Fruit fly (Drosophila melanogaster): ENCODE results near the gene CG12115.

CG12115 gene

dm6 chrX:9155715-9156387, 34.6 kb downstream of the CG12115 start (continued):
- TF ChIP-seq vri (GFP tag; optimal IDR thresholded peaks at IDR 0.05) (peak; percentile 95), fd59A (GFP tag; optimal IDR thresholded peaks at IDR 0.05) (no peak), CG10669 (GFP tag; optimal IDR thresholded peaks at IDR 0.05) (peak; percentile 16), dac (GFP tag; optimal IDR thresholded peaks at IDR 0.05) (no peak), CG10631 (GFP tag; optimal IDR thresholded peaks at IDR 0.05) (peak; percentile 2), Eip78C (GFP tag) (peak; percentile 44), Lpt (GFP tag; optimal IDR thresholded peaks at IDR 0.05) (no peak), CG8632 (GFP tag; optimal IDR thresholded peaks at IDR 0.05) (no peak), CG6808 (GFP tag; optimal IDR thresholded peaks at IDR 0.05) (peak; percentile 58), spab (GFP tag; optimal IDR thresholded peaks at IDR 0.05) (peak; percentile 41), cyc (GFP tag; optimal IDR thresholded peaks at IDR 0.05) (no peak), salr (GFP tag; optimal IDR thresholded peaks at IDR 0.05) (peak in 1 of 2 experiments; percentile 58), achi (GFP tag; optimal IDR thresholded peaks at IDR 0.05) (peak; percentile 13), Sox14 (GFP tag; optimal IDR thresholded peaks at IDR 0.05) (peak; percentile 19)

DNA sequence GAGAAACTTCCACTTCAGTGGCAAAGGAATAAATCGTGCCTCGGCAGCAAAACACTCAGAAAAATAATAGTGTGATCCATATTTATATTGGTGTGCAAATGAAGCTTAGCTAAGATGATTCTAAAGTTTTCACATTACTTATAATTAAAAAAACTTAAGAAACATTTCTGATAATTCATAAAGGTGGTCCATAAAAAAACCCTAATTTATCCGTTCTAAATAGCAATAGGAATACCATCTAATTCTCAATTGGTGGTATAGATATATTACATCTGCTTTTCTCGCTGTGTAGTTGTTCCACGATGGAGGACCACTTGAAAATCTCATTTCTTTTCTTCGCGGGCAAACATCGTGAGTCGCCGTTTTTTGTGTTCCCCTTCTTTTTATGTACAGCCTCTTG, 35.3 kb downstream of the CG12115 start:
- TF ChIP-seq Smox (GFP tag; optimal IDR thresholded peaks at IDR 0.05) (peak; percentile 55), CG6792 (GFP tag; optimal IDR thresholded peaks at IDR 0.05) (peak; percentile 64), fkh (GFP tag; optimal IDR thresholded peaks at IDR 0.05) (no peak), CG1621 (tag; optimal IDR thresholded peaks at IDR 0.05) (peak; percentile 20), CG11902 (GFP tag; optimal IDR thresholded peaks at IDR 0.05) (peak; percentile 31), CG7368 (GFP tag; optimal IDR thresholded peaks at IDR 0.05) (peak; percentile 71), Eip78C (GFP tag) (peak; percentile 96), net (GFP tag; optimal IDR thresholded peaks at IDR 0.05) (peak; percentile 46), fd59A (GFP tag; optimal IDR thresholded peaks at IDR 0.05) (peak; percentile 13), fd85E (GFP tag; optimal IDR thresholded peaks at IDR 0.05) (no peak), dsx (GFP tag; optimal IDR thresholded peaks at IDR 0.05; ENCODE audit: poor library complexity, severe bottlenecking) (peak; percentile 51), Eip93F (GFP tag; optimal IDR thresholded peaks at IDR 0.05) (no peak), CG8319 (GFP tag; optimal IDR thresholded peaks at IDR 0.05) (peak; percentile 46), CG8119 (GFP tag; IDR thresholded peaks at IDR 0.05) (peak; percentile 73), CG11294 (GFP tag; IDR thresholded peaks at IDR 0.05) (no peak), spab (GFP tag; optimal IDR thresholded peaks at IDR 0.05) (peak; percentile 66), Met (GFP tag; optimal IDR thresholded peaks at IDR 0.05) (peak; percentile 75), Hr39 (GFP tag; optimal IDR thresholded peaks at IDR 0.05) (peak; percentile 64), CG6854 (GFP tag; optimal IDR thresholded peaks at IDR 0.05) (peak; percentile 20), CG6163 (GFP tag; IDR thresholded peaks at IDR 0.05) (peak; percentile 57; the same call in 2 of the 3 replicates), salr (GFP tag; optimal IDR thresholded peaks at IDR 0.05) (peak in 1 of 2 experiments; percentile 68), CG32006 (GFP tag; optimal IDR thresholded peaks at IDR 0.05) (peak; percentile 69), esn (GFP tag; optimal IDR thresholded peaks at IDR 0.05) (peak; percentile 68), pdm3 (GFP tag; optimal IDR thresholded peaks at IDR 0.05) (peak; percentile 69), Sox15 (GFP tag; optimal IDR thresholded peaks at IDR 0.05) (peak; percentile 12), CG10631 (GFP tag; optimal IDR thresholded peaks at IDR 0.05) (peak; percentile 69), Hr38 (GFP tag; optimal IDR thresholded peaks at IDR 0.05) (no peak), CG4318 (GFP tag; optimal IDR thresholded peaks at IDR 0.05) (no peak), CG6808 (GFP tag; optimal IDR thresholded peaks at IDR 0.05) (peak; percentile 83), CG15336 (GFP tag; IDR thresholded peaks at IDR 0.05) (peak; percentile 72), dac (GFP tag; optimal IDR thresholded peaks at IDR 0.05) (no peak), CG3032 (tag; optimal IDR thresholded peaks at IDR 0.05) (peak; percentile 75), CG34406 (GFP tag; optimal IDR thresholded peaks at IDR 0.05) (peak; percentile 30), topi (GFP tag; optimal IDR thresholded peaks at IDR 0.05) (peak; percentile 81), vri (GFP tag; optimal IDR thresholded peaks at IDR 0.05) (no peak), Hr4 (GFP tag; optimal IDR thresholded peaks at IDR 0.05) (peak; percentile 74), CG3919 (GFP tag; optimal IDR thresholded peaks at IDR 0.05) (peak; percentile 74), Eip75B (GFP tag; optimal IDR thresholded peaks at IDR 0.05) (peak; percentile 63), cyc (GFP tag; optimal IDR thresholded peaks at IDR 0.05) (peak; percentile 72), eg (GFP tag; IDR thresholded peaks at IDR 0.05) (peak; percentile 53; the same call in 2 of the 3 replicates), CG16779 (tag; optimal IDR thresholded peaks at IDR 0.05) (no peak), CG9139 (GFP tag; optimal IDR thresholded peaks at IDR 0.05) (peak; percentile 52), lz (GFP tag; optimal IDR thresholded peaks at IDR 0.05) (peak; percentile 54), Lpt (GFP tag; optimal IDR thresholded peaks at IDR 0.05) (peak; percentile 38)

Data from whole organism, prepupa.